Worm (Caenorhabditis elegans): ENCODE data around the gene F08G12.3.

Gene F08G12.3

DNA sequence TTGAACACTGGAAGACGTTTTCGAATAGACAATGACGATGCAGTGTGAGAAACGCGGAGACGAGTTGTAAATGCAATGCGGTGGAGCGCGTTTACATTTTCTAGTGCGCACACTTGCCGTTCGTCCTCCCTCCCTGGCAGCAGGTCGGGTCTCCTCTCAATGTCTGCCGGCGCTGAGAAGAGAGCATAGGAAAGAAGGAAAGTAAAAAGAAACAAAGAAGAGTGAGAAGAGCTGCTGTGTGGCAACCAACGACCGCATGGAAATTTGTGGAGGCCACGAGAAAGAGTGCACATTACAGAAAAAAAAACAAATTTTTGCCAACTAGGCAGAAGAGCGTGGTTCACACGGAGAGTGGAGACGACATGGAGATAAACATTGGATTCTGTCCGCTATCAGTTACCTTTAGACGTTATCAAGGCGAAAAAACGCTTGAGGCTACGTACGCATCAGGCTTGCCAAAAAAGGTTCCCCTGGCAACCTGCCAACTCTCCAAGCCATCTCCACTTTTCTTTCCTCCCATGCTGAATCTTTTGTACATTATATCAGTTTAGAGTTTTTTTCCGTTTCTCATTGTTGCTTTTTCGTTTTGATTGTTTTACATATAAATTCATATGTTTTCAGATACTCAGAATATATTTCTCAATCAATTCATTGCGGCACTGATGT lies at the start of gene F08G12.3, which contains the start of gene snrp-40.1 (continued):
- TF ChIP-seq ets-5 (GFP tag; IDR thresholded peaks at IDR 0.05) (no peak), ceh-90 (tag; optimal IDR thresholded peaks at IDR 0.05) (no peak), nhr-11 (tag; optimal IDR thresholded peaks at IDR 0.05) (no peak), egl-27 (tag; optimal IDR thresholded peaks at IDR 0.05) (no peak), ztf-4 (tag; optimal IDR thresholded peaks at IDR 0.05) (peak; percentile 33), isw-1 (GFP tag; IDR thresholded peaks at IDR 0.05) (peak; percentile 55), xbp-1 (tag; optimal IDR thresholded peaks at IDR 0.05) (peak; percentile 73), F16B12.6 (tag; optimal IDR thresholded peaks at IDR 0.05) (peak; percentile 43), pag-3 (tag; optimal IDR thresholded peaks at IDR 0.05; ENCODE audit: borderline replicate concordance, insufficient read depth) (peak; percentile 83), hlh-17 (GFP tag; optimal IDR thresholded peaks at IDR 0.05; ENCODE audit: borderline replicate concordance) (no peak), elt-2 (tag; optimal IDR thresholded peaks at IDR 0.05) (peak; percentile 34), nhr-12 (tag; optimal IDR thresholded peaks at IDR 0.05) (no peak), sptf-1 (tag; optimal IDR thresholded peaks at IDR 0.05) (no peak), snu-23 (GFP tag; optimal IDR thresholded peaks at IDR 0.05) (peak; percentile 86), fkh-10 (GFP tag; optimal IDR thresholded peaks at IDR 0.05) (peak; percentile 59), ceh-88 (GFP tag; IDR thresholded peaks at IDR 0.05) (0 out of 2 replicates have a peak, but pooled peaks have one; percentile 55), unc-98 (GFP tag; IDR thresholded peaks at IDR 0.05) (no peak), snpc-4 (tag; optimal IDR thresholded peaks at IDR 0.05) (peak; percentile 63), nhr-76 (tag; optimal IDR thresholded peaks at IDR 0.05) (no peak), aha-1 (tag; optimal IDR thresholded peaks at IDR 0.05) (no peak), blmp-1 (tag; optimal IDR thresholded peaks at IDR 0.05) (no peak), tbx-2 (tag; optimal IDR thresholded peaks at IDR 0.05) (peak; percentile 79), sox-4 (tag; optimal IDR thresholded peaks at IDR 0.05) (peak; percentile 10), fos-1 (tag; optimal IDR thresholded peaks at IDR 0.05) (peak; percentile 48), lir-3 (tag; optimal IDR thresholded peaks at IDR 0.05; ENCODE audit: poor library complexity) (peak; percentile 36), hpl-2 (GFP tag; optimal IDR thresholded peaks at IDR 0.05) (no peak), hlh-4 (tag; optimal IDR thresholded peaks at IDR 0.05) (no peak), grh-1 (GFP tag; IDR thresholded peaks at IDR 0.05) (no peak), nhr-77 (tag; optimal IDR thresholded peaks at IDR 0.05) (peak; percentile 74), skn-1 (tag; optimal IDR thresholded peaks at IDR 0.05) (peak; percentile 83), mdl-1 (tag; optimal IDR thresholded peaks at IDR 0.05) (peak in 1 of 2 experiments; percentile 86), unc-130 (tag; optimal IDR thresholded peaks at IDR 0.05) (peak; percentile 75), lin-15B (tag; optimal IDR thresholded peaks at IDR 0.05) (peak; percentile 52)

ce11 chrX:11250983-11251382 lies 49.1 kb upstream of the F08G12.3 start:
- TF ChIP-seq jun-1 (tag; optimal IDR thresholded peaks at IDR 0.05): peak; percentile 2
- no peak for TF ChIP-seq lin-15B (tag; optimal IDR thresholded peaks at IDR 0.05)
- TF ChIP-seq tlp-1 (tag; optimal IDR thresholded peaks at IDR 0.05): no peak
- TF ChIP-seq snpc-4 (tag; optimal IDR thresholded peaks at IDR 0.05): no peak
- TF ChIP-seq lin-14 (GFP tag; optimal IDR thresholded peaks at IDR 0.05): peak; percentile 50
- TF ChIP-seq ceh-88 (GFP tag; IDR thresholded peaks at IDR 0.05): no peak
- TF ChIP-seq rnt-1 (tag; optimal IDR thresholded peaks at IDR 0.05): no peak
- no peak for TF ChIP-seq C34B4.2 (tag; optimal IDR thresholded peaks at IDR 0.05)
- TF ChIP-seq unc-30 (tag; optimal IDR thresholded peaks at IDR 0.05): no peak
- TF ChIP-seq elt-3 (tag; optimal IDR thresholded peaks at IDR 0.05): peak in 4 of 6 experiments; percentile 31 to 53 (median 37)
- TF ChIP-seq nhr-11 (tag; optimal IDR thresholded peaks at IDR 0.05): no peak
- peak; percentile 13 for TF ChIP-seq nhr-20 (tag; optimal IDR thresholded peaks at IDR 0.05)
- no peak for TF ChIP-seq skn-1 (tag; optimal IDR thresholded peaks at IDR 0.05)
- no peak for TF ChIP-seq sptf-1 (tag; optimal IDR thresholded peaks at IDR 0.05)
- no peak for TF ChIP-seq nhr-19 (GFP tag; conservative IDR thresholded peaks at IDR 0.05)
- TF ChIP-seq nhr-71 (tag; optimal IDR thresholded peaks at IDR 0.05): peak; percentile 11
- no peak for TF ChIP-seq unc-62 (GFP tag; optimal IDR thresholded peaks at IDR 0.05)
- no peak for TF ChIP-seq fkh-8 (tag; optimal IDR thresholded peaks at IDR 0.05)
- peak; percentile 91 for TF ChIP-seq elt-2 (tag; optimal IDR thresholded peaks at IDR 0.05)
- TF ChIP-seq alr-1 (tag; optimal IDR thresholded peaks at IDR 0.05; ENCODE audit: borderline replicate concordance): no peak
- TF ChIP-seq ztf-11 (tag; optimal IDR thresholded peaks at IDR 0.05): no peak
- no peak for TF ChIP-seq unc-86 (tag; optimal IDR thresholded peaks at IDR 0.05)
- no peak for TF ChIP-seq swsn-7 (tag; optimal IDR thresholded peaks at IDR 0.05)
- TF ChIP-seq xbp-1 (tag; optimal IDR thresholded peaks at IDR 0.05): no peak
